Fruit fly (Drosophila melanogaster) S2 (cell line): Measurements from ENCODE around the gene CG15203.
"Not testable (repeated sequence)": the region's sequence is repeated elsewhere in the genome, so short reads cannot be mapped to it uniquely, and the experiment has no call there.

ENCODE experiments used
- CG8478 ChIP-seq: fragments of >200 bp; optimal IDR thresholded peaks from 2 replicates; lab custom pipeline; 2018
- CTCF ChIP-seq, 2 experiments: fragments of >200 bp; optimal IDR thresholded peaks; 2 replicates each; lab custom pipeline; 2018

Gene CG15203

dm6 chrX:11066252-11066651 lies at the start of gene CG15203:
CG15203 (plus strand) TSS chrX:11066552.
- TF ChIP-seq CTCF (optimal IDR thresholded peaks at IDR 0.05; lab: Kevin White, UChicago) (no peak), CG8478 (lab: Kevin White, UChicago) (no peak)

- TF ChIP-seq CTCF (optimal IDR thresholded peaks at IDR 0.05; lab: Kevin White, UChicago), result no peak
- no peak for TF ChIP-seq CG8478 (lab: Kevin White, UChicago)
Measured at dm6 chrX:11039788-11040187, 26.6 kb upstream of the CG15203 start, which contains the start of gene vex. vex (minus strand) TSS chrX:11039901.

DNA sequence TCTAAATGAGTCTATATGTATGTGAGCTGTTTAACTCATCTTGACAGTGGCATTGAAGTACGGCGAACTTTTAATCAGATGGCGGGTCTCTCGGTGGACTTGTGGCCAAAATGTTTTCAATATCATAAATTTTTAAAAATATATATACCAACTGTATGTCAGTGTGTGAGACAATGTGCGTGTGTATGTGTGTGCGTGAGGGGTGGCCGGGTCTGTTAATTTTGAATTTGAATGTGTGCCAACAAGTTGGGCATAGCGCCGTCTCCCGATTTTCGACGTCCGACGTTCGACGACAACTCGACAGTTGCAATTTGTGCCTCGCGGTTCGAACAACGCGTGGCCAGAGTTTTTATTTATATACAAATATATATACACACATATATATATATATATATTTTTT lies 21.9 kb upstream of the CG15203 start, which contains the start of gene SmydA-4:
Gene SmydA-4 (plus strand): TSS at position 301 of the 400 bp plus-strand sequence.
- no peak for TF ChIP-seq CTCF (optimal IDR thresholded peaks at IDR 0.05; lab: Kevin White, UChicago)
- TF ChIP-seq CG8478 (lab: Kevin White, UChicago), result no peak

- TF ChIP-seq CTCF (optimal IDR thresholded peaks at IDR 0.05; lab: Kevin White, UChicago) (no peak), CG8478 (lab: Kevin White, UChicago) (no peak)
Measured at dm6 chrX:11053456-11053855, 12.9 kb upstream of the CG15203 start, which contains the start of gene CG1552. CG1552 (minus strand) TSS chrX:11053556.

DNA sequence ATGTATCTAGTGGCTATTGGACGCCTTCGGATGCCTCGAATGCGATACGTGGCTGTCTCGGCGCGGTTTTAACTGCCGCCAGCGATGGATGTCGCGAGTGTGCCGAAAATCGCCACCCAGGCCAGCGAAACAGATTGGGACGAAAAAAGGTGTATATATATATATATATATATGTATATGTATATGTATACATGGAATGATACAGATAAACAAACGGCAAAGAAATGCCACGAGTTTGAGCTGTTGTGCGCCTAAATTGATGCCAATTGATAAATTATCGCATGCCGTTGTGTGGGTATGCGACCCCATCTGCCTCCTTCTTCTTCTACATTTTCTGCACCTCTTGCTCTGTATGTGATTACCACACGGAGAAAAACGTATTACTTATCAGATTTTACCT lies 6.8 kb upstream of the CG15203 start, which contains the start of gene CG1545:
Gene CG1545 (minus strand): TSS at position 101 of the 400 bp plus-strand sequence.
- TF ChIP-seq CG8478 (lab: Kevin White, UChicago) (no peak), CTCF (optimal IDR thresholded peaks at IDR 0.05; lab: Kevin White, UChicago) (no peak)

DNA sequence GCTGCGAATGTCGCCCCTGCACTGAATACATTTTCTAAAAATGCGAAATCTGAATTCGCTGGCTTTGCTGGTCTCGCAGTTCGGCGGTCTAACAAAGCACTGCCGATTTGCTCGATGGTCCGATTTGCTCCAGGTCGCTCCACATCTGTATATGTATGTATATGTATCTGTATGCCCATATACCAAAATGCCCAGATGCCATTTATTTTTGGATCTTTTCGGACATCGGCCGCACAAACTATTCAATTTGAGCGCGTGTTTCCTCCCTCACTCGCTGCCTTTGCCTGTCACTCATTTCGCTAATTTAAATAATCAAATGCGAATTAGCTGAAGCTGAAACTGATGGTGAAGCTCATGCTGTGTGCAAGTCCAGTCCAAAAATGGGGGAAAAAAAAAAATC lies 3.3 kb upstream of the CG15203 start, which contains the start of gene CG1537:
Gene CG1537 (minus strand): TSS at position 101 of the 400 bp plus-strand sequence.
- no peak for TF ChIP-seq CG8478 (lab: Kevin White, UChicago)
- TF ChIP-seq CTCF (optimal IDR thresholded peaks at IDR 0.05; lab: Kevin White, UChicago), result no peak

dm6 chrX:11081242-11081641 lies 14.9 kb downstream of the CG15203 start:
- TF ChIP-seq CG8478 (lab: Kevin White, UChicago) (no peak), CTCF (optimal IDR thresholded peaks at IDR 0.05; lab: Kevin White, UChicago) (no peak)

DNA sequence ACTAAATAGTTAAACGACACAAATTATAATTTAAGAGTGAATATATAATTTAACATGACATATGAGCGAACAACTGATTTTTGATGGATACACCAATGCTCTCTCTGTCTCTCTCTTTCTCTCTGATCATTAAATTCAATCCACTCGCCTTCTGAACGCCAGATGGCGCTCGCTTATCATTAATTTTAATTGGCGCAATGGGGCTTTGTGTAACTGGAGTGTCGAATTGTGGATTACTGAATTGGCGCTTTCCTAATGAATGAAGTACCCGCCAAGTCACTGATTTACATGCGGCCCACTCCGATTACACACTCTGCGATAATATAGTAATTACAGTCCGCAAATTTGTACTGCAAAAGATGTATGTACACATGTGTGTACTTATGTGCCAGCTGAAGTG lies 15.5 kb downstream of the CG15203 start:
- peak; percentile 75 to 77 for TF ChIP-seq CTCF (optimal IDR thresholded peaks at IDR 0.05; lab: Kevin White, UChicago)
- TF ChIP-seq CG8478 (lab: Kevin White, UChicago), result no peak

- TF ChIP-seq CTCF (optimal IDR thresholded peaks at IDR 0.05; lab: Kevin White, UChicago) (no peak), CG8478 (lab: Kevin White, UChicago) (no peak)
Measured at dm6 chrX:11083007-11083406, 16.7 kb downstream of the CG15203 start.

dm6 chrX:11086250-11086649 lies 19.9 kb downstream of the CG15203 start, which contains the start of gene sev:
sev (minus strand) TSS chrX:11086299.
- TF ChIP-seq CG8478 (lab: Kevin White, UChicago), result no peak
- TF ChIP-seq CTCF (optimal IDR thresholded peaks at IDR 0.05; lab: Kevin White, UChicago), result no peak

dm6 chrX:11087384-11087783 lies 21.0 kb downstream of the CG15203 start:
- TF ChIP-seq CG8478 (lab: Kevin White, UChicago), result no peak
- TF ChIP-seq CTCF (optimal IDR thresholded peaks at IDR 0.05; lab: Kevin White, UChicago), result no peak

DNA sequence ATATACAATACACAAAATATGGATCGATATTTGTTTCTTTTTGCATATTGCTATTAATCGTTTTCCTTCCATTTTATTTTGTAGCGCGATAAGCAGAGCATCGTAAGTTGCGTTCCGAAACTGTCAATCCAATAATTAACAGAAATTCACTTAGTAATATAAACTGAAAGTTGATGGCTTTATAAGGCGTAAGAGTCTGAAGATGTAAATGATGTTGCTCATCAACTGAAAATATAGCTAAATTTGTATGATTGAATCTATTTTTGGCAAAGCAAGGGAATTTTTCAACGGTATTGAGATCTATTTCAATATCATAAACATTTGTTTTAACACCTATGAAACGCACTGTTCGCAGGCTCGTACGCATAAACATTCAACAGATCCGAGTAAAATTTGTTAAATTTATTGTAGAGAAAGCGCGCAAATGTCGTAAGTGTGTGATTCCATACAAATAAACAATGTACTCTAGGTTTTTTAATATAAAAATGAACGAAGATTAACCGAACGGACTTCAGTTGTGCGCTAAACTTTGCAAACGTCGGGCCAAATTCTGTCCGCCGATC lies 22.5 kb downstream of the CG15203 start, which contains the start of gene Vago:
Gene Vago (plus strand): TSS at position 513 of the 563 bp plus-strand sequence.
- TF ChIP-seq CTCF (optimal IDR thresholded peaks at IDR 0.05; lab: Kevin White, UChicago), result no peak
- TF ChIP-seq CG8478 (lab: Kevin White, UChicago), result no peak

dm6 chrX:11090161-11090560 lies 23.8 kb downstream of the CG15203 start, which contains the start of gene CG2076:
CG2076 (plus strand) TSS chrX:11090210.
- TF ChIP-seq CG8478 (lab: Kevin White, UChicago) (no peak), CTCF (optimal IDR thresholded peaks at IDR 0.05; lab: Kevin White, UChicago) (no peak)

dm6 chrX:11092201-11092600 lies 25.8 kb downstream of the CG15203 start, which contains the start of gene CG2061:
CG2061 (plus strand) TSS chrX:11092492.
- TF ChIP-seq CG8478 (lab: Kevin White, UChicago), result no peak
- no peak for TF ChIP-seq CTCF (optimal IDR thresholded peaks at IDR 0.05; lab: Kevin White, UChicago)

DNA sequence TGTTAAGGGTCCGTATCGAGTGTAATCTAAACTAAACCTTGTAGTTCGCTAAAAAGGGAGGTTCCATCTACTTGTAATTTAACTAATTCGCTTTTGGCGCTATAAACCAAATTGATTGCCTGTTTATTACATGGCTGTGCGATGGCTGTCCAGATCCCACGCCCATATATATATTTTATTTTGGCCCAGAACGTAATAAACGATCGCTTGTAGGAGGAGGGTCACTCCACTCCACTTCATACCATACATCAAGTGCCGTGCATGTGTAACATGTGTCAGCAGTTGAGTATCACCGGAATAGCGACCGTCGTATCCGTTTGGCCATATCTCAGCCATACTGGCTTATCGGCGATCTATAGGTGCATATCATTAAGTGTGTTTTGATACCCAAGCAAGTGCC lies 28.9 kb downstream of the CG15203 start:
- TF ChIP-seq CG8478 (lab: Kevin White, UChicago), result no peak

- TF ChIP-seq CG8478 (lab: Kevin White, UChicago); CTCF (optimal IDR thresholded peaks at IDR 0.05; lab: Kevin White, UChicago): not testable (repeated sequence)
Measured at dm6 chrX:11095973-11096372, 29.6 kb downstream of the CG15203 start, which contains the start of gene CG42249. CG42249 (plus strand) TSS chrX:11096273.
